Fruit fly (Drosophila melanogaster) whole organism, pupa: ENCODE measurements around the gene CG31675.

Experiments used
- CG12605 ChIP-seq: fragments of 200-800 bp; sonication (Bioruptor generic); IDR thresholded peaks from 2 replicates; pipeline ENCODE4 v1.3.6; 2022; ENCODE audit warnings: missing biosample characterization, missing genetic modification characterization
- CG15710 ChIP-seq: fragments of 200-800 bp; sonication (Bioruptor generic); optimal IDR thresholded peaks from 2 replicates; lab custom pipeline; 2018; ENCODE audit warnings: missing biosample characterization, mild to moderate bottlenecking, missing genetic modification characterization, moderate library complexity

DNA sequence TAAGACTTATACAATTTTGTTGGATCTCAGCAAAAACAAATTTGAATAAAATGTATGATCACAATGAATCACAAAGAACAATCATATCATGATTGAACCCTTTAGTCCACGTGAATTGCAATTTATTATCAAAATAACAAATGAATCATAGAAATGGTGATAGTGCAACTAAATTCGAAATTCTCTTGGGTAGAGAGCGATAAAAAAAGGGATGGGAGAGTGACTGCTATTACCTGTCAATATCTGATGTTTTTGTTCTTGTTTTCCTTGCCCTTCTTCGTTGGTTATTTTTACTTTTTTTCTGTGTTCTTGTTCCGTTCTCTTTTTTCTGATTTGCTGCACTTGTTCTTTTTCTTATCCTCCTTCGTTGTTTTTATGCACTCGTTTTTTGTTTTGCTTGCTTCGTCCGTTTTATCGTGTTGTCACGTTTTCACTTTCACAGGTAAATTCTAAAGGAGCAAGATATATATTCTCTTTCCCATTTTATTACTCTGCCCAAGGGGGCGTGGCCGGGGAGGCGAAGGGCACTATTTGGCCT, 49.2 kb downstream of the CG31675 start:
- peak; percentile 60 for TF ChIP-seq CG15710 (tag; lab: Kevin White, UChicago)
- TF ChIP-seq CG12605 (GFP tag; lab: Robert Waterston, UW) = no peak; the same call in 1 of the 2 replicates
